Worm (Caenorhabditis elegans) whole organism, L4 larva: ENCODE data around the gene F41E6.12.

Experiments
- ceh-82 ChIP-seq: sonication (generic microtip); optimal IDR thresholded peaks from 2 replicates; lab custom pipeline; 2017; ENCODE audit warnings: missing biosample characterization, missing genetic modification characterization
- dmd-9 ChIP-seq: fragments of 200-800 bp; sonication (Bioruptor generic); IDR thresholded peaks from 2 replicates; pipeline ENCODE4 v1.3.6; 2022; ENCODE audit warnings: missing genetic modification reagents, missing genetic modification characterization, missing compliant biosample characterization
- lim-7 ChIP-seq: fragments of 200-800 bp; sonication (Bioruptor generic); IDR thresholded peaks from 2 replicates; pipeline ENCODE4 v1.3.6; 2022; ENCODE audit warnings: missing genetic modification characterization, missing compliant biosample characterization
- php-3 ChIP-seq: fragments of 200-800 bp; sonication (Bioruptor generic); IDR thresholded peaks from 2 replicates; pipeline ENCODE4 v1.3.6; 2022; ENCODE audit warnings: missing genetic modification reagents, missing genetic modification characterization, missing compliant biosample characterization
- saeg-2 ChIP-seq: fragments of 200-800 bp; sonication (Bioruptor generic); IDR thresholded peaks from 2 replicates; pipeline ENCODE4 v1.3.6; 2022; ENCODE audit warnings: missing genetic modification reagents, missing genetic modification characterization, missing compliant biosample characterization
- unc-130 ChIP-seq: sonication (generic microtip); optimal IDR thresholded peaks from 2 replicates; lab custom pipeline; 2016; ENCODE audit warnings: missing genetic modification reagents, missing genetic modification characterization, missing compliant biosample characterization
- zag-1 ChIP-seq: fragments of 150-350 bp; optimal IDR thresholded peaks from 2 replicates; lab custom pipeline; 2014; ENCODE audit warnings: missing biosample characterization, missing genetic modification characterization

DNA sequence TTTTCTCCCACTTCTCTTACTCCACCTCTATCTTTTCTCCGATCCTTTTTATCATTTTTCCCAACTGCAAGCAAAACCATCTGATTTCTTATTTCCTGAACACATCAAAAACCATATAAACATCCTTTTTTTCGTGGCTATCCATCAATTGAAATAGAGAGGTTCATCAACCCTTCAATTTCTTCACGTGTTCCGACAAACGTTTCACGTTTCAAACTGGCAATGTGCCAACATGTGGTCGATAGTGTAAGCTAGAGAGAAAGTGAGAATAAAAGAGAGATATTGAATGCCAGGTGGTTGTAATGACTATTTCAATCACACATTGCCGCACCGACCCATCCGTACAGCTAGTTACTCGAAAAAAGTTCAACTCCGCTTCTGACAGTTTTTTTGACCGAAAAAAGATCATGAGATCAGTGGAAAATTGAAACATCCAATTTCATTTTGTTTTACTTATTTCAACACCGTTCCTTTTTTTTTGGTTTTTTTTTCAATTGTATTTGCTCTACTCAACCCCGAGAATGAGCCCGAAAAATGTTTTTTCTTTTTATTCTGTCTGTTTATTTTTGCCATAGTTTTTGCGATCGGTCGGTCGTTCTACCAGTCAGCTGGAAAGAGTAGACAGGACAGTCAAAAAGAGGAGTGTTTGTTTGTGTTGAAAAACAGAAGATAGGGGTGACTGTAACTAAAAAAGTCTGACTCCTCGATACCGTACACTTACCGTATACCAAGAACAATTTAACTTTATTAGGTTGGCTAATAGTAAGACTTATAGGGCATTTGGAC, 29.8 kb upstream of the F41E6.12 start:
- TF ChIP-seq ceh-82 (tag; lab: Kevin White, UChicago) = no peak
- no peak for TF ChIP-seq dmd-9
- TF ChIP-seq lim-7 (GFP tag; lab: Robert Waterston, UW) = no peak
- no peak for TF ChIP-seq saeg-2
- TF ChIP-seq zag-1 (tag; lab: Kevin White, UChicago) = no peak
- TF ChIP-seq php-3 = no peak
- no peak for TF ChIP-seq unc-130 (GFP tag; lab: Kevin White, UChicago)
